Worm (Caenorhabditis elegans) whole organism, early embryonic: Measurements from ENCODE around the gene M03F8.1.

Source experiments
- B0310.2 ChIP-seq: sonication (generic microtip); optimal IDR thresholded peaks from 2 replicates; lab custom pipeline; 2016; ENCODE audit warnings: mild to moderate bottlenecking, missing genetic modification characterization, missing compliant biosample characterization
- F13C5.2 ChIP-seq: sonication (generic microtip); optimal IDR thresholded peaks from 2 replicates; lab custom pipeline; 2017; ENCODE audit warnings: mild to moderate bottlenecking, missing genetic modification characterization, inconsistent platforms, missing compliant biosample characterization
- aly-1 ChIP-seq: sonication (generic microtip); optimal IDR thresholded peaks from 2 replicates; lab custom pipeline; 2016; ENCODE audit warnings: missing genetic modification characterization, missing compliant biosample characterization
- ama-1 ChIP-seq: fragments of 150-350 bp; optimal IDR thresholded peaks from 2 replicates; lab custom pipeline; 2014
- ceh-13 ChIP-seq: fragments of 200-800 bp; sonication (Bioruptor generic); optimal IDR thresholded peaks from 2 replicates; lab custom pipeline; 2018; ENCODE audit warnings: mild to moderate bottlenecking, missing genetic modification characterization, missing compliant biosample characterization
- ceh-36 ChIP-seq: sonication (generic microtip); optimal IDR thresholded peaks from 2 replicates; lab custom pipeline; 2016; ENCODE audit warnings: missing genetic modification characterization, inconsistent platforms, missing compliant biosample characterization
- ets-7 ChIP-seq: sonication (generic microtip); optimal IDR thresholded peaks from 2 replicates; lab custom pipeline; 2016; ENCODE audit warnings: missing genotype, missing genetic modification characterization, missing compliant biosample characterization
- flt-1 ChIP-seq: fragments of 200-800 bp; sonication (Bioruptor generic); IDR thresholded peaks from 2 replicates; pipeline ENCODE4 v1.3.6; 2022; ENCODE audit warnings: missing genetic modification characterization, missing compliant biosample characterization
- hmbx-1 ChIP-seq: sonication (generic microtip); optimal IDR thresholded peaks from 2 replicates; lab custom pipeline; 2016; ENCODE audit warnings: mild to moderate bottlenecking, missing genetic modification characterization, missing compliant biosample characterization
- hmg-4 ChIP-seq: fragments of 200-800 bp; sonication (Bioruptor generic); optimal IDR thresholded peaks from 2 replicates; lab custom pipeline; 2018; ENCODE audit warnings: mild to moderate bottlenecking, missing genetic modification characterization, missing compliant biosample characterization
- hnd-1 ChIP-seq: sonication (generic microtip); optimal IDR thresholded peaks from 2 replicates; lab custom pipeline; 2016; ENCODE audit warnings: missing genetic modification characterization, missing compliant biosample characterization
- pes-1 ChIP-seq: fragments of 200-800 bp; sonication (Bioruptor generic); IDR thresholded peaks from 2 replicates; pipeline ENCODE4 v1.3.6; 2022; ENCODE audit warnings: missing genetic modification reagents, missing genetic modification characterization, missing compliant biosample characterization
- scrt-1 ChIP-seq: fragments of 200-800 bp; sonication (Bioruptor generic); IDR thresholded peaks from 2 replicates; pipeline ENCODE4 v1.3.6; 2022; ENCODE audit warnings: missing genetic modification characterization, missing compliant biosample characterization
- sea-1 ChIP-seq: fragments of 200-800 bp; sonication (Bioruptor generic); conservative IDR thresholded peaks from 2 replicates; pipeline ENCODE4 v1.3.6; 2022; ENCODE audit warnings: missing genetic modification characterization, missing compliant biosample characterization
- tbx-11 ChIP-seq: fragments of 200-800 bp; sonication (Bioruptor generic); IDR thresholded peaks from 2 replicates; pipeline ENCODE4 v1.3.6; 2022; ENCODE audit warnings: missing genetic modification characterization, missing compliant biosample characterization
- tbx-37 ChIP-seq: fragments of 200-800 bp; sonication (Bioruptor generic); conservative IDR thresholded peaks from 2 replicates; pipeline ENCODE4 v1.3.6; 2022; ENCODE audit warnings: missing genetic modification reagents, missing genetic modification characterization, missing compliant biosample characterization
- tra-4 ChIP-seq: sonication (generic microtip); optimal IDR thresholded peaks from 2 replicates; lab custom pipeline; 2017; ENCODE audit warnings: missing genetic modification characterization, missing compliant biosample characterization

The M03F8.1 gene

ce11 chrV:5964658-5965178, 13.5 kb downstream of the M03F8.1 start:
- TF ChIP-seq sea-1 (GFP tag; lab: Robert Waterston, UW) (no peak), B0310.2 (tag; lab: Kevin White, UChicago) (no peak), aly-1 (tag; lab: Kevin White, UChicago) (no peak), flt-1 (GFP tag; lab: Robert Waterston, UW) (no peak), F13C5.2 (tag; lab: Kevin White, UChicago) (no peak), hnd-1 (tag; lab: Kevin White, UChicago) (no peak), ama-1 (lab: Kevin White, UChicago) (no peak), ceh-36 (no peak), ets-7 (tag; lab: Kevin White, UChicago) (no peak), tbx-11 (GFP tag; lab: Robert Waterston, UW) (no peak), scrt-1 (GFP tag; lab: Robert Waterston, UW) (no peak), pes-1 (GFP tag; lab: Robert Waterston, UW) (no peak), tbx-37 (GFP tag; lab: Robert Waterston, UW) (no peak), hmg-4 (GFP tag; lab: Kevin White, UChicago) (no peak), hmbx-1 (no peak), ceh-13 (GFP tag; lab: Kevin White, UChicago) (no peak), tra-4 (tag; lab: Kevin White, UChicago) (no peak)

- TF ChIP-seq hmg-4 (GFP tag; lab: Kevin White, UChicago) (no peak), hnd-1 (tag; lab: Kevin White, UChicago) (no peak), scrt-1 (GFP tag; lab: Robert Waterston, UW) (no peak), tbx-11 (GFP tag; lab: Robert Waterston, UW) (no peak), ceh-13 (GFP tag; lab: Kevin White, UChicago) (no peak), tbx-37 (GFP tag; lab: Robert Waterston, UW) (no peak)
Observed at ce11 chrV:5972582-5972981, 21.3 kb downstream of the M03F8.1 start.

ce11 chrV:5973713-5974112, 22.5 kb downstream of the M03F8.1 start:
- TF ChIP-seq flt-1 (GFP tag; lab: Robert Waterston, UW) (no peak), hmbx-1 (no peak), ama-1 (lab: Kevin White, UChicago) (no peak), F13C5.2 (tag; lab: Kevin White, UChicago) (no peak), scrt-1 (GFP tag; lab: Robert Waterston, UW) (no peak), tra-4 (tag; lab: Kevin White, UChicago) (no peak), tbx-11 (GFP tag; lab: Robert Waterston, UW) (no peak), aly-1 (tag; lab: Kevin White, UChicago) (no peak), tbx-37 (GFP tag; lab: Robert Waterston, UW) (no peak), B0310.2 (tag; lab: Kevin White, UChicago) (no peak), pes-1 (GFP tag; lab: Robert Waterston, UW) (no peak), ceh-36 (no peak), ets-7 (tag; lab: Kevin White, UChicago) (no peak), hnd-1 (tag; lab: Kevin White, UChicago) (no peak), hmg-4 (GFP tag; lab: Kevin White, UChicago) (no peak), sea-1 (GFP tag; lab: Robert Waterston, UW) (no peak)

ce11 chrV:5975724-5976123, 24.5 kb downstream of the M03F8.1 start, which contains the start of gene acy-2:
Gene acy-2 (plus strand): TSS chrV:5976024.
- TF ChIP-seq sea-1 (GFP tag; lab: Robert Waterston, UW) (no peak), ets-7 (tag; lab: Kevin White, UChicago) (no peak), hmbx-1 (no peak), tbx-37 (GFP tag; lab: Robert Waterston, UW) (no peak), B0310.2 (tag; lab: Kevin White, UChicago) (no peak), hnd-1 (tag; lab: Kevin White, UChicago) (no peak), ama-1 (lab: Kevin White, UChicago) (no peak), ceh-36 (no peak), F13C5.2 (tag; lab: Kevin White, UChicago) (no peak), pes-1 (GFP tag; lab: Robert Waterston, UW) (no peak)

- no peak for TF ChIP-seq sea-1 (GFP tag; lab: Robert Waterston, UW)
Observed at ce11 chrV:5982722-5983121, 31.5 kb downstream of the M03F8.1 start.

- no peak for TF ChIP-seq ama-1 (lab: Kevin White, UChicago)
- TF ChIP-seq tra-4 (tag; lab: Kevin White, UChicago) = no peak
- no peak for TF ChIP-seq scrt-1 (GFP tag; lab: Robert Waterston, UW)
Observed at ce11 chrV:5983380-5983779, 32.1 kb downstream of the M03F8.1 start, which contains the start of gene dhs-16. Gene dhs-16 (plus strand): TSS chrV:5983745.

ce11 chrV:5984244-5984643, 33.0 kb downstream of the M03F8.1 start:
- TF ChIP-seq B0310.2 (tag; lab: Kevin White, UChicago) (no peak), hnd-1 (tag; lab: Kevin White, UChicago) (no peak), aly-1 (tag; lab: Kevin White, UChicago) (no peak), tbx-11 (GFP tag; lab: Robert Waterston, UW) (no peak), hmbx-1 (no peak), ama-1 (lab: Kevin White, UChicago) (no peak), pes-1 (GFP tag; lab: Robert Waterston, UW) (no peak)

ce11 chrV:5986755-5987154, 35.5 kb downstream of the M03F8.1 start, which contains the start of gene C10F3.7:
Gene C10F3.7 (minus strand): TSS chrV:5986855.
- TF ChIP-seq B0310.2 (tag; lab: Kevin White, UChicago) (no peak), tra-4 (tag; lab: Kevin White, UChicago) (no peak), hnd-1 (tag; lab: Kevin White, UChicago) (no peak), ceh-36 (no peak), pes-1 (GFP tag; lab: Robert Waterston, UW) (no peak), ets-7 (tag; lab: Kevin White, UChicago) (no peak), tbx-11 (GFP tag; lab: Robert Waterston, UW) (no peak), hmbx-1 (no peak), flt-1 (GFP tag; lab: Robert Waterston, UW) (no peak), ama-1 (lab: Kevin White, UChicago) (no peak), hmg-4 (GFP tag; lab: Kevin White, UChicago) (no peak)
